Worm (Caenorhabditis elegans): ENCODE measurements around the gene F07H5.13.
A peak's percentile ranks its signal among the peaks of the same experiment; 100 is the strongest.

Gene F07H5.13

DNA sequence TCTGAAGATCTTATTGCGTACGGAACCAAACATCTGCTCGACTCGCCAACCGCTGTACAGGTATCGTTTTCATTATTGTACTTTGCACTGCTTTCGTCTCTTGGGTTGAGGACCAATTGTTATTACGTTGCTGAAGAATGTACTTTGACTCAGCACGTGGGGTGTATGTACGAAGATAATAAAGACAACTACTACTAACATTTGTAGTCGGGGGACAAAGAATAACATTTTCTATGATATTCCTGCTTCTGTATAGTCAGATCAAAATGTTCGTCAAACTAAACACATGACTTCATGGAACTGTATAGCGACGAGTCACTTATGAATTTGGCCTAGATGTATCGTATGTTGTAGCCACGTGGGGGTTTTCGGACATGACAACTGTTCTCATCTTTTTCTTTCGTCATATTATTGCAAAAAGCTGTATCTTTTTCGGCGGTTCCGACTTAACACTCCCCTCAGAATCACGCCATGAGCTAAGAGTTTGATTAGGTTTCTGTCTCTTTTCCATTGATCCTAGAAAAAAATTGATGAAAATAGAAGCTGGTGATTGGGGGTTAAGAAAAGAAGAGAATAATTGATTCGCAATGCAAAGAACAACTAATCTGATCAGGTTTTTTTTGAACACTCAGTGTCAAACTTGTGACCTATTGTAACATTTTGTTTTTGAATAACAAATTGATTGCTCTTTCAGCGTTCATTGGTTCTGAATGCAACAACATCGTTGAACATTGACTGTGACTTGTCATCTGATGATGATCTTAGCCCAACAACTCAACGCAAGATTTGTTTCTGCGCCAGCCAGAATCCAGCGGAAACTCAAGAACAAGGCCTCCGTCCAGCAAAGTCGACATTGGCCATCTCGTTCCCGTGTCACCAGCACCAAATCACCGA is 45.6 kb upstream of the F07H5.13 start (continued):
- TF ChIP-seq dpff-1 (tag; optimal IDR thresholded peaks at IDR 0.05) (no peak), ceh-40 (GFP tag; IDR thresholded peaks at IDR 0.05) (0 out of 2 replicates have a peak, but pooled peaks have one; percentile 6), pbrm-1 (GFP tag; IDR thresholded peaks at IDR 0.05) (0 out of 2 replicates have a peak, but pooled peaks have one; percentile 34), C17E4.6 (GFP tag; IDR thresholded peaks at IDR 0.05) (no peak), gei-17 (GFP tag; optimal IDR thresholded peaks at IDR 0.05) (no peak), pha-4 (tag; optimal IDR thresholded peaks at IDR 0.05) (no peak), him-1 (tag; optimal IDR thresholded peaks at IDR 0.05) (no peak), F57A8.1 (GFP tag; optimal IDR thresholded peaks at IDR 0.05) (no peak), tbp1 (GFP tag; optimal IDR thresholded peaks at IDR 0.05) (no peak), Y53G8AR.9 (GFP tag; conservative IDR thresholded peaks at IDR 0.05) (peak; percentile 54), dox-1 (GFP tag; IDR thresholded peaks at IDR 0.05) (no peak; the same call in 1 of the 2 replicates), F37B4.10 (GFP tag; IDR thresholded peaks at IDR 0.05) (no peak), D2030.7 (GFP tag; IDR thresholded peaks at IDR 0.05) (no peak), ccch-3 (GFP tag; optimal IDR thresholded peaks at IDR 0.05) (no peak), madf-8 (GFP tag; conservative IDR thresholded peaks at IDR 0.05) (no peak), Y67H2A.10 (GFP tag; conservative IDR thresholded peaks at IDR 0.05) (no peak), ama-1 (optimal IDR thresholded peaks at IDR 0.05) (peak; percentile 91), ama-1 (GFP tag; optimal IDR thresholded peaks at IDR 0.05) (no peak), bed-1 (GFP tag; IDR thresholded peaks at IDR 0.05) (no peak), rec-8 (tag; optimal IDR thresholded peaks at IDR 0.05) (no peak), somi-1 (GFP tag; optimal IDR thresholded peaks at IDR 0.05) (no peak), egrh-3 (GFP tag; IDR thresholded peaks at IDR 0.05) (no peak), chd-7 (tag; optimal IDR thresholded peaks at IDR 0.05) (no peak), ceh-58 (GFP tag; IDR thresholded peaks at IDR 0.05) (0 out of 2 replicates have a peak, but pooled peaks have one; percentile 25), dpl-1 (GFP tag; optimal IDR thresholded peaks at IDR 0.05) (no peak), Y56A3A.18 (GFP tag; IDR thresholded peaks at IDR 0.05) (no peak), attf-5 (GFP tag; optimal IDR thresholded peaks at IDR 0.05) (no peak), unc-130 (GFP tag; optimal IDR thresholded peaks at IDR 0.05) (no peak), madf-10 (tag; optimal IDR thresholded peaks at IDR 0.05) (no peak), ZK185.1 (tag; optimal IDR thresholded peaks at IDR 0.05; ENCODE audit: poor library complexity, severe bottlenecking) (peak; percentile 1), nhr-80 (tag; optimal IDR thresholded peaks at IDR 0.05) (no peak), T26A5.8 (tag; optimal IDR thresholded peaks at IDR 0.05) (no peak), athp-1 (tag; optimal IDR thresholded peaks at IDR 0.05) (no peak), hrde-1 (tag; optimal IDR thresholded peaks at IDR 0.05; ENCODE audit: borderline replicate concordance) (no peak), egl-44 (GFP tag; IDR thresholded peaks at IDR 0.05) (no peak; the same call in 1 of the 2 replicates), F52B5.7 (tag; optimal IDR thresholded peaks at IDR 0.05) (no peak), ztf-28 (GFP tag; IDR thresholded peaks at IDR 0.05) (no peak), die-1 (tag; optimal IDR thresholded peaks at IDR 0.05) (no peak), lag-1 (GFP tag; IDR thresholded peaks at IDR 0.05) (no peak), Y95B8A.8 (GFP tag; IDR thresholded peaks at IDR 0.05) (peak; percentile 56), snpc-1.3 (tag; optimal IDR thresholded peaks at IDR 0.05; ENCODE audit: insufficient read depth) (no peak), bed-2 (GFP tag; IDR thresholded peaks at IDR 0.05) (no peak), mxl-1 (tag; optimal IDR thresholded peaks at IDR 0.05) (no peak), hmg-1.2 (GFP tag; IDR thresholded peaks at IDR 0.05) (peak; percentile 5; the same call in 1 of the 2 replicates), cebp-2 (GFP tag; IDR thresholded peaks at IDR 0.05) (no peak), ceh-91 (GFP tag; IDR thresholded peaks at IDR 0.05) (no peak), fkh-3 (tag; optimal IDR thresholded peaks at IDR 0.05) (no peak), ztf-26 (tag; optimal IDR thresholded peaks at IDR 0.05) (peak; percentile 37)
